Worm (Caenorhabditis elegans) whole organism, L4 larva: ENCODE results near the gene srd-2.

Experiments used
- ama-1 ChIP-seq: fragments of 150-350 bp; optimal IDR thresholded peaks from 2 replicates; lab custom pipeline; 2014; ENCODE audit warnings: inconsistent platforms, mixed read lengths
- ceh-62 ChIP-seq: sonication (generic microtip); optimal IDR thresholded peaks from 2 replicates; lab custom pipeline; 2017; ENCODE audit warnings: missing biosample characterization, missing genetic modification characterization
- unc-130 ChIP-seq: sonication (generic microtip); optimal IDR thresholded peaks from 2 replicates; lab custom pipeline; 2016; ENCODE audit warnings: missing genetic modification reagents, missing genetic modification characterization, missing compliant biosample characterization
- unc-39 ChIP-seq: sonication (generic microtip); optimal IDR thresholded peaks from 2 replicates; lab custom pipeline; 2017; ENCODE audit warnings: missing biosample characterization, missing genetic modification characterization
- unc-62 ChIP-seq, 3 experiments: fragments of 150-350 bp in 1 of 3; sonication (generic microtip); optimal IDR thresholded peaks in 2 of 3; peaks in 1 of 3; 1 replicate in 1 of 3; 2 replicates in 2 of 3; lab custom pipeline; 2014 to 2017; ENCODE audit warnings: missing biosample characterization in 3 of 3, missing genetic modification characterization in 3 of 3, missing genetic modification reagents in 3 of 3, missing genotype in 1 of 3

DNA sequence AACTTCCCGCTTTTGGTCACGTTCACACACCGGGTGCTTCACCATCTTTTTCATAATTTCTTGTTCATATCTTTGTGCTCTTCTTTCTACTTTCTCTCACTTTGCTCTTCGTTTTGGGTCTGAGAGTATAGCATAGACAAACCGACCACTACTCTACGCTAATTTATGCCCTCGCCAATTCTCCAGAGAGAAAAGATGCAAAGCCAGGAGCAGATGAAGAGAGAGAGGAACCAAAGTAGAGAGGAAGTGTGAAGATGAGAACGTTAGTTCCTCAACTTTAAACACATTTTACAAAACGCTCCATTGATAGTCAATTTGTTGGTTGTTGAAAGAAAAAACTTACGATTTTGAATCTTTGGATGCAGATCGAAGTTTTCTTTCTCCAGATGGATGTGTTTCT lies 20.0 kb downstream of the srd-2 start:
- TF ChIP-seq ama-1 (lab: Kevin White, UChicago) (no peak), ceh-62 (tag; lab: Kevin White, UChicago) (no peak), unc-130 (no peak), unc-39 (tag; lab: Kevin White, UChicago) (no peak), unc-62 (GFP tag; optimal IDR thresholded peaks at IDR 0.05 in 1 of 2; lab: Kevin White, UChicago) (no peak), unc-62 (tag; optimal IDR thresholded peaks at IDR 0.05; lab: Kevin White, UChicago) (no peak)
